Fruit fly (Drosophila melanogaster): ENCODE data around the gene CG14073.

Gene CG14073

dm6 chr3L:18840370-18841007 lies 20.0 kb upstream of the CG14073 start:
- TF ChIP-seq spab (GFP tag; optimal IDR thresholded peaks at IDR 0.05) (no peak), CG7368 (GFP tag; optimal IDR thresholded peaks at IDR 0.05) (no peak), CG31627 (GFP tag; optimal IDR thresholded peaks at IDR 0.05) (peak; percentile 55), cyc (GFP tag; optimal IDR thresholded peaks at IDR 0.05) (peak; percentile 56), dsx (GFP tag; optimal IDR thresholded peaks at IDR 0.05; ENCODE audit: poor library complexity, severe bottlenecking) (peak; percentile 14), CG11762 (GFP tag; optimal IDR thresholded peaks at IDR 0.05; ENCODE audit: insufficient read depth) (no peak), fd59A (GFP tag; optimal IDR thresholded peaks at IDR 0.05) (no peak), CG15336 (GFP tag; IDR thresholded peaks at IDR 0.05) (no peak), net (GFP tag; optimal IDR thresholded peaks at IDR 0.05) (peak; percentile 59), Sox15 (GFP tag; optimal IDR thresholded peaks at IDR 0.05) (peak; percentile 38), Eip75B (GFP tag; optimal IDR thresholded peaks at IDR 0.05) (no peak), CG9139 (GFP tag; optimal IDR thresholded peaks at IDR 0.05) (peak; percentile 1), CG3032 (tag; optimal IDR thresholded peaks at IDR 0.05) (no peak), CG11294 (GFP tag; IDR thresholded peaks at IDR 0.05) (no peak), CG1621 (tag; optimal IDR thresholded peaks at IDR 0.05) (no peak), CG4318 (GFP tag; optimal IDR thresholded peaks at IDR 0.05) (no peak), fd85E (GFP tag; optimal IDR thresholded peaks at IDR 0.05) (peak; percentile 42), CG6792 (GFP tag; optimal IDR thresholded peaks at IDR 0.05) (peak; percentile 32), CG34406 (GFP tag; optimal IDR thresholded peaks at IDR 0.05) (peak; percentile 38), eg (GFP tag; IDR thresholded peaks at IDR 0.05) (no peak), Eip93F (GFP tag; optimal IDR thresholded peaks at IDR 0.05) (no peak), Ets96B (tag; optimal IDR thresholded peaks at IDR 0.05) (peak; percentile 30), CG8119 (GFP tag; IDR thresholded peaks at IDR 0.05) (no peak), salr (GFP tag; optimal IDR thresholded peaks at IDR 0.05) (peak in 1 of 2 experiments; percentile 45), CG32006 (GFP tag; optimal IDR thresholded peaks at IDR 0.05) (peak; percentile 69), CG6808 (GFP tag; optimal IDR thresholded peaks at IDR 0.05) (peak; percentile 35), lz (GFP tag; optimal IDR thresholded peaks at IDR 0.05) (peak; percentile 59), Hr38 (GFP tag; optimal IDR thresholded peaks at IDR 0.05) (no peak), esn (GFP tag; optimal IDR thresholded peaks at IDR 0.05) (peak; percentile 57), CG16779 (tag; optimal IDR thresholded peaks at IDR 0.05) (no peak), Smox (GFP tag; optimal IDR thresholded peaks at IDR 0.05) (peak; percentile 51), Lpt (GFP tag; optimal IDR thresholded peaks at IDR 0.05) (no peak), dac (GFP tag; optimal IDR thresholded peaks at IDR 0.05) (no peak), pdm3 (GFP tag; optimal IDR thresholded peaks at IDR 0.05) (peak; percentile 51), CG8319 (GFP tag; optimal IDR thresholded peaks at IDR 0.05) (no peak), acj6 (GFP tag; optimal IDR thresholded peaks at IDR 0.05) (peak; percentile 46), Hr39 (GFP tag; optimal IDR thresholded peaks at IDR 0.05) (peak; percentile 55), ss (GFP tag; optimal IDR thresholded peaks at IDR 0.05) (peak in 1 of 2 experiments; percentile 26), CG10631 (GFP tag; optimal IDR thresholded peaks at IDR 0.05) (peak; percentile 40), topi (GFP tag; optimal IDR thresholded peaks at IDR 0.05) (peak; percentile 40), fkh (GFP tag; optimal IDR thresholded peaks at IDR 0.05) (peak; percentile 57), vri (GFP tag; optimal IDR thresholded peaks at IDR 0.05) (peak; percentile 26), CG6163 (GFP tag; IDR thresholded peaks at IDR 0.05) (no peak), CG6276 (GFP tag; optimal IDR thresholded peaks at IDR 0.05) (peak; percentile 11), CG10669 (GFP tag; optimal IDR thresholded peaks at IDR 0.05) (peak; percentile 1), CG8632 (GFP tag; optimal IDR thresholded peaks at IDR 0.05) (no peak), CG3919 (GFP tag; optimal IDR thresholded peaks at IDR 0.05) (peak; percentile 36), svp (GFP tag) (peak; percentile 63), Hr4 (GFP tag; optimal IDR thresholded peaks at IDR 0.05) (peak; percentile 52), CG6854 (GFP tag; optimal IDR thresholded peaks at IDR 0.05) (peak; percentile 67), Sox14 (GFP tag; optimal IDR thresholded peaks at IDR 0.05) (no peak)
